Worm (Caenorhabditis elegans) whole organism, L4 larva: ENCODE data around the gene ceh-86.
A peak's percentile ranks its signal among the peaks of the same experiment; 100 is the strongest.

Experiments used
- F10B5.3 ChIP-seq: sonication (generic microtip); optimal IDR thresholded peaks from 2 replicates; lab custom pipeline; 2016; ENCODE audit warnings: mild to moderate bottlenecking, missing genetic modification characterization, missing compliant biosample characterization
- T20F7.1 ChIP-seq: fragments of 200-800 bp; sonication (Bioruptor generic); optimal IDR thresholded peaks from 2 replicates; lab custom pipeline; 2018; ENCODE audit warnings: mild to moderate bottlenecking, missing genetic modification characterization, missing compliant biosample characterization
- Y48G9A.11 ChIP-seq: fragments of 200-800 bp; sonication (Bioruptor generic); IDR thresholded peaks from 2 replicates; pipeline ENCODE4 v1.3.6; 2022; ENCODE audit warnings: missing genetic modification reagents, missing genetic modification characterization, missing compliant biosample characterization
- ZK337.2 ChIP-seq: fragments of 200-800 bp; sonication (Bioruptor generic); IDR thresholded peaks from 2 replicates; pipeline ENCODE4 v1.3.6; 2022; ENCODE audit warnings: missing genetic modification reagents, missing genetic modification characterization, missing compliant biosample characterization
- aha-1 ChIP-seq: fragments of 150-350 bp; peaks from one replicate; lab custom pipeline; 2014; ENCODE audit warnings: missing biosample characterization, missing genetic modification characterization
- ceh-20 ChIP-seq: fragments of 200-800 bp; sonication (Bioruptor generic); IDR thresholded peaks from 2 replicates; pipeline ENCODE4 v1.3.6; 2022; ENCODE audit warnings: missing genetic modification reagents, missing genetic modification characterization, missing compliant biosample characterization
- ceh-32 ChIP-seq: sonication (generic microtip); optimal IDR thresholded peaks from 2 replicates; lab custom pipeline; 2016; ENCODE audit warnings: mild to moderate bottlenecking, missing genetic modification characterization, missing compliant biosample characterization; ENCODE audit not compliant: poor library complexity
- ceh-44 ChIP-seq: fragments of 200-800 bp; sonication (Bioruptor generic); IDR thresholded peaks from 2 replicates; pipeline ENCODE4 v1.3.6; 2022; ENCODE audit warnings: missing genetic modification reagents, missing genetic modification characterization, missing compliant biosample characterization
- ceh-62 ChIP-seq: sonication (generic microtip); optimal IDR thresholded peaks from 2 replicates; lab custom pipeline; 2017; ENCODE audit warnings: missing biosample characterization, missing genetic modification characterization
- ctbp-1 ChIP-seq: fragments of 200-800 bp; sonication (Bioruptor generic); IDR thresholded peaks from 2 replicates; pipeline ENCODE4 v1.3.6; 2022; ENCODE audit warnings: missing genetic modification reagents, missing genetic modification characterization, missing compliant biosample characterization
- daf-16 ChIP-seq, 3 experiments: sonication (generic microtip); optimal IDR thresholded peaks; 2 replicates each; lab custom pipeline; 2016 to 2017; ENCODE audit warnings: missing genetic modification characterization in 3 of 3, missing genetic modification reagents in 3 of 3, mild to moderate bottlenecking in 2 of 3, missing compliant biosample characterization in 2 of 3, missing biosample characterization in 1 of 3, moderate library complexity in 1 of 3
- dmd-6 ChIP-seq: fragments of 200-800 bp; sonication (Bioruptor generic); IDR thresholded peaks from 2 replicates; pipeline ENCODE4 v1.3.6; 2022; ENCODE audit warnings: missing genetic modification reagents, missing genetic modification characterization, missing compliant biosample characterization
- dpl-1 ChIP-seq: fragments of 150-350 bp; optimal IDR thresholded peaks from 2 replicates; lab custom pipeline; 2014; ENCODE audit warnings: missing biosample characterization, missing genetic modification reagents, missing genetic modification characterization
- egl-27 ChIP-seq: sonication (generic microtip); optimal IDR thresholded peaks from 3 replicates; lab custom pipeline; 2017; ENCODE audit warnings: missing biosample characterization, missing genetic modification reagents, missing genetic modification characterization
- fos-1 ChIP-seq: fragments of 150-350 bp; optimal IDR thresholded peaks from 2 replicates; lab custom pipeline; 2014; ENCODE audit warnings: missing biosample characterization, missing genetic modification characterization
- hif-1 ChIP-seq, 2 experiments: sonication (generic microtip); optimal IDR thresholded peaks; 2 replicates each; lab custom pipeline; 2016 to 2017; ENCODE audit warnings: missing compliant biosample characterization in 2 of 2, missing genetic modification characterization in 2 of 2, missing genetic modification reagents in 2 of 2, missing genotype in 2 of 2, mild to moderate bottlenecking in 1 of 2
- hlh-11 ChIP-seq: fragments of 200-800 bp; sonication (Bioruptor generic); optimal IDR thresholded peaks from 2 replicates; lab custom pipeline; 2018; ENCODE audit warnings: mild to moderate bottlenecking, missing genetic modification characterization, missing compliant biosample characterization
- jun-1 ChIP-seq: fragments of 150-350 bp; optimal IDR thresholded peaks from 2 replicates; lab custom pipeline; 2014; ENCODE audit warnings: missing biosample characterization, missing genetic modification reagents, missing genetic modification characterization
- lim-7 ChIP-seq: fragments of 200-800 bp; sonication (Bioruptor generic); IDR thresholded peaks from 2 replicates; pipeline ENCODE4 v1.3.6; 2022; ENCODE audit warnings: missing genetic modification characterization, missing compliant biosample characterization
- lin-1 ChIP-seq: fragments of 200-800 bp; sonication (Bioruptor generic); IDR thresholded peaks from 2 replicates; pipeline ENCODE4 v1.3.6; 2022; ENCODE audit warnings: missing genetic modification reagents, missing genetic modification characterization, missing compliant biosample characterization
- lin-13 ChIP-seq: fragments of 150-350 bp; optimal IDR thresholded peaks from 2 replicates; lab custom pipeline; 2014; ENCODE audit warnings: missing biosample characterization, missing genetic modification reagents, missing genetic modification characterization
- lsy-2 ChIP-seq, 2 experiments: fragments of 150-350 bp in 1 of 2; sonication (generic microtip) in 1 of 2; optimal IDR thresholded peaks; 2 replicates each; lab custom pipeline; 2014 to 2017; ENCODE audit warnings: missing biosample characterization in 2 of 2, missing genetic modification characterization in 2 of 2
- madf-5 ChIP-seq, 2 experiments: fragments of 200-800 bp; sonication (Bioruptor generic); IDR thresholded peaks; 2 replicates each; pipeline ENCODE4 v1.3.6; 2022; ENCODE audit warnings: missing compliant biosample characterization in 2 of 2, missing genetic modification characterization in 2 of 2
- mdl-1 ChIP-seq, 2 experiments: fragments of 150-350 bp in 1 of 2; sonication (generic microtip) in 1 of 2; optimal IDR thresholded peaks; 2 replicates each; lab custom pipeline; 2014 to 2017; ENCODE audit warnings: missing biosample characterization in 2 of 2, missing genetic modification characterization in 2 of 2
- mdt-29 ChIP-seq: fragments of 200-800 bp; sonication (Bioruptor generic); IDR thresholded peaks from 2 replicates; pipeline ENCODE4 v1.3.6; 2022; ENCODE audit warnings: missing genetic modification reagents, missing genetic modification characterization, missing compliant biosample characterization
- nhr-10 ChIP-seq: fragments of 150-350 bp; optimal IDR thresholded peaks from 2 replicates; lab custom pipeline; 2014; ENCODE audit warnings: missing biosample characterization, missing genetic modification characterization
- nhr-102 ChIP-seq: sonication (generic microtip); optimal IDR thresholded peaks from 2 replicates; lab custom pipeline; 2016; ENCODE audit warnings: mild to moderate bottlenecking, missing genetic modification characterization, moderate library complexity, missing compliant biosample characterization
- nhr-11 ChIP-seq: fragments of 150-350 bp; optimal IDR thresholded peaks from 2 replicates; lab custom pipeline; 2014; ENCODE audit warnings: missing biosample characterization, missing genetic modification characterization
- nhr-111 ChIP-seq: fragments of 200-800 bp; sonication (Bioruptor generic); optimal IDR thresholded peaks from 2 replicates; lab custom pipeline; 2018; ENCODE audit warnings: mild to moderate bottlenecking, missing genetic modification characterization, missing compliant biosample characterization
- nhr-25 ChIP-seq: sonication (generic microtip); optimal IDR thresholded peaks from 2 replicates; lab custom pipeline; 2017; ENCODE audit warnings: missing genetic modification characterization, mild to moderate bottlenecking, missing compliant biosample characterization, antibody characterized with exemption, moderate library complexity, borderline replicate concordance; ENCODE audit not compliant: insufficient read depth
- nhr-41 ChIP-seq: fragments of 200-800 bp; sonication (Bioruptor generic); IDR thresholded peaks from 2 replicates; pipeline ENCODE4 v1.3.6; 2022; ENCODE audit warnings: missing genetic modification reagents, missing genetic modification characterization, missing compliant biosample characterization
- nhr-42 ChIP-seq: fragments of 200-800 bp; sonication (Bioruptor generic); IDR thresholded peaks from 2 replicates; pipeline ENCODE4 v1.3.6; 2022; ENCODE audit warnings: missing genetic modification characterization, missing compliant biosample characterization
- nhr-48 ChIP-seq: sonication (generic microtip); optimal IDR thresholded peaks from 2 replicates; lab custom pipeline; 2016; ENCODE audit warnings: mild to moderate bottlenecking, missing genetic modification characterization, missing compliant biosample characterization
- nhr-77 ChIP-seq: fragments of 150-350 bp; optimal IDR thresholded peaks from 2 replicates; lab custom pipeline; 2014; ENCODE audit warnings: missing biosample characterization, missing genetic modification characterization
- pqm-1 ChIP-seq: sonication (generic microtip); optimal IDR thresholded peaks from 2 replicates; lab custom pipeline; 2017; ENCODE audit warnings: missing biosample characterization, missing genetic modification characterization
- rbr-2 ChIP-seq: sonication (generic microtip); optimal IDR thresholded peaks from 2 replicates; lab custom pipeline; 2016; ENCODE audit warnings: missing genotype, missing genetic modification characterization, missing compliant biosample characterization
- skn-1 ChIP-seq: fragments of 150-350 bp; optimal IDR thresholded peaks from 2 replicates; lab custom pipeline; 2014; ENCODE audit warnings: missing biosample characterization, missing genetic modification characterization
- snpc-4 ChIP-seq: fragments of 150-350 bp; optimal IDR thresholded peaks from 2 replicates; lab custom pipeline; 2014; ENCODE audit warnings: missing biosample characterization, missing genetic modification characterization
- tag-97 ChIP-seq: fragments of 200-800 bp; sonication (Bioruptor generic); IDR thresholded peaks from 2 replicates; pipeline ENCODE4 v1.3.6; 2022; ENCODE audit warnings: missing genetic modification characterization, missing compliant biosample characterization
- tra-1 ChIP-seq: fragments of 200-800 bp; sonication (Bioruptor generic); IDR thresholded peaks from 2 replicates; pipeline ENCODE4 v1.3.6; 2022; ENCODE audit warnings: missing genetic modification reagents, missing genetic modification characterization, missing compliant biosample characterization
- unc-62 ChIP-seq, 3 experiments: fragments of 150-350 bp in 1 of 3; sonication (generic microtip); optimal IDR thresholded peaks in 2 of 3; peaks in 1 of 3; 1 replicate in 1 of 3; 2 replicates in 2 of 3; lab custom pipeline; 2014 to 2017; ENCODE audit warnings: missing biosample characterization in 3 of 3, missing genetic modification characterization in 3 of 3, missing genetic modification reagents in 3 of 3, missing genotype in 1 of 3

Gene ceh-86

DNA sequence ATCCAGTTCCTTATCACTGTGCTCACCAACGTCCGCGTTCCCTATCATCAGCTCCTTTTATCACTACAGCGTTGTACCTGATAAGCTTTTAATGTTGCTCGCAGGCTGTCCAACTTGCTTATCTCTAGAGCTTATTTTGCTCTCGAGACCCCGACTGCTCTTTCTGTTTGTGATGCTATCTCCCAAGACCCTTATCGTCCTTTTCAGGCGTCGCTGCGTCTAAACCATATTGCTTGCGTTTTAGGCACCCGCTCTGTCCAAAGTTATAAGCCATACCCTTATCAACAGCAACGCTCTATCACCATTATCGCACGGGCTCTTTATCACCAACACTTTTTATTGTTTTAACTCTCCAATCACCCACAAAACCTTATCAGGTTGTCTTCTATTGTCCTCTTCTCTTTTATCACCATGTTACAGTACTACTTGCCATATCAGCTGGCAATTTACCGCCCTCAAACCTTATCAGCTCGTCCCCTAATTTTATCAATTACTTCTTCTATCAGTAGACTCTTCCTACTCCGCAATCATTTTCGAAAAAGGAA lies 53.3 kb downstream of the ceh-86 start (continued):
- no peak for TF ChIP-seq madf-5 (GFP tag; IDR thresholded peaks at IDR 0.05; lab: Robert Waterston, UW)
- peak; percentile 35 for TF ChIP-seq dpl-1 (GFP tag; lab: Kevin White, UChicago)
- peak; percentile 98 for TF ChIP-seq hlh-11 (tag; lab: Kevin White, UChicago)
- peak; percentile 100 for TF ChIP-seq pqm-1
- 0 out of 2 replicates have a peak, but pooled peaks have one; percentile 31 for TF ChIP-seq ZK337.2 (GFP tag; lab: Robert Waterston, UW)
- TF ChIP-seq aha-1 (tag; lab: Kevin White, UChicago): peak; percentile 97
- peak; percentile 97 for TF ChIP-seq nhr-102 (tag; lab: Kevin White, UChicago)
- peak; percentile 81 for TF ChIP-seq T20F7.1 (GFP tag; lab: Kevin White, UChicago)
- peak; percentile 81 for TF ChIP-seq nhr-42 (GFP tag; lab: Robert Waterston, UW)
- TF ChIP-seq unc-62 (GFP tag; optimal IDR thresholded peaks at IDR 0.05 in 1 of 2; lab: Kevin White, UChicago): peak in 1 of 2 experiments; percentile 74
- TF ChIP-seq unc-62 (tag; optimal IDR thresholded peaks at IDR 0.05; lab: Kevin White, UChicago): no peak
- TF ChIP-seq Y48G9A.11 (GFP tag; lab: Robert Waterston, UW): no peak
- peak; percentile 95 for TF ChIP-seq jun-1
- no peak for TF ChIP-seq ctbp-1 (GFP tag; lab: Robert Waterston, UW)
- peak; percentile 86 for TF ChIP-seq nhr-77
- no peak for TF ChIP-seq nhr-11 (tag; lab: Kevin White, UChicago)
- TF ChIP-seq lsy-2 (tag; optimal IDR thresholded peaks at IDR 0.05; lab: Kevin White, UChicago): peak; percentile 89 to 94
- TF ChIP-seq nhr-48 (tag; lab: Kevin White, UChicago): peak; percentile 95
- TF ChIP-seq daf-16 (GFP tag; optimal IDR thresholded peaks at IDR 0.05; lab: Kevin White, UChicago): peak in 1 of 2 experiments; percentile 98
- TF ChIP-seq daf-16 (tag; optimal IDR thresholded peaks at IDR 0.05; lab: Kevin White, UChicago): peak; percentile 94
- TF ChIP-seq ceh-20 (GFP tag; lab: Robert Waterston, UW): peak; percentile 84; the same call in 1 of the 2 replicates
- no peak for TF ChIP-seq nhr-25 (tag; lab: Kevin White, UChicago)
- no peak for TF ChIP-seq lim-7 (GFP tag; lab: Robert Waterston, UW)
- TF ChIP-seq tra-1 (GFP tag; lab: Robert Waterston, UW): peak; percentile 98
- peak; percentile 60 for TF ChIP-seq nhr-10 (tag; lab: Kevin White, UChicago)
- TF ChIP-seq lin-13 (GFP tag; lab: Kevin White, UChicago): peak; percentile 27
- peak; percentile 98 for TF ChIP-seq lin-1
- peak in 1 of 2 experiments; percentile 30 for TF ChIP-seq mdl-1 (tag; optimal IDR thresholded peaks at IDR 0.05; lab: Kevin White, UChicago)
- TF ChIP-seq tag-97 (GFP tag; lab: Robert Waterston, UW): no peak
- TF ChIP-seq rbr-2 (tag; lab: Kevin White, UChicago): no peak
- TF ChIP-seq ceh-62: no peak
- peak; percentile 88 for TF ChIP-seq fos-1 (tag; lab: Kevin White, UChicago)
- TF ChIP-seq ceh-44 (GFP tag; lab: Robert Waterston, UW): no peak
- TF ChIP-seq dmd-6 (GFP tag; lab: Robert Waterston, UW): peak; percentile 96
- no peak for TF ChIP-seq nhr-111 (GFP tag; lab: Kevin White, UChicago)
- TF ChIP-seq hif-1 (tag; optimal IDR thresholded peaks at IDR 0.05; lab: Kevin White, UChicago): no peak
- peak; percentile 93 for TF ChIP-seq nhr-41 (GFP tag; lab: Robert Waterston, UW)
- TF ChIP-seq mdt-29 (GFP tag; lab: Robert Waterston, UW): peak; percentile 51; the same call in 1 of the 2 replicates
- no peak for TF ChIP-seq F10B5.3 (tag; lab: Kevin White, UChicago)
- TF ChIP-seq skn-1: no peak
- TF ChIP-seq, all 104 proteins: peak for 38

DNA sequence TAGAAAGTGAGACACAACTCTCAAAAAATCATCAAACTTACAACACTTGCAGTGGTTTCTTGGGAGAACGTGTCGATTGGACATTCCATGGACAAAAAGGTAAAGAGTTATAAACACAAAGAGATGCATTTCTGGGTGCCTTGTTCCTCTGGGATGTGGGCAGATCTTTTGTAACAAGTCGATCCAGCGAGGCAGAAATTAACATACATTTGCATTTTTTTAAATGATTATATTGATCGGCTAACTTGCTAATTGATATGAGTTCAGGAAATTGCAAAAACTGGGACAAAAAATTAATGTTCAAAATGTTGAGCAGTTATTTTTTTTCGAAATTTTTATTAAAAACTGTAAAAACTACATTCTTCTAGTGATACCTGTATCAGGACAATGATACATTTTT lies 54.1 kb downstream of the ceh-86 start, which contains the start of gene F16G10.6:
F16G10.6 (minus strand) TSS at position 101 of the 400 bp plus-strand sequence.
- TF ChIP-seq snpc-4 (tag; lab: Kevin White, UChicago) (no peak), egl-27 (tag; lab: Kevin White, UChicago) (no peak), unc-62 (GFP tag; optimal IDR thresholded peaks at IDR 0.05 in 1 of 2; lab: Kevin White, UChicago) (peak in 1 of 2 experiments; percentile 1), unc-62 (tag; optimal IDR thresholded peaks at IDR 0.05; lab: Kevin White, UChicago) (no peak), ceh-32 (no peak), nhr-48 (tag; lab: Kevin White, UChicago) (no peak)
